Worm (Caenorhabditis elegans) whole organism, L1 larva: Measurements from ENCODE around the gene dct-8.

Experiments
- C04F5.9 ChIP-seq: sonication (generic microtip); optimal IDR thresholded peaks from 2 replicates; lab custom pipeline; 2016; ENCODE audit warnings: missing genetic modification characterization, missing compliant biosample characterization
- C34B4.2 ChIP-seq: sonication (generic microtip); optimal IDR thresholded peaks from 2 replicates; lab custom pipeline; 2017; ENCODE audit warnings: mild to moderate bottlenecking, missing genetic modification characterization, missing compliant biosample characterization
- alr-1 ChIP-seq: fragments of 200-800 bp; sonication (Bioruptor generic); optimal IDR thresholded peaks from 2 replicates; lab custom pipeline; 2018; ENCODE audit warnings: borderline replicate concordance, mild to moderate bottlenecking, missing genetic modification characterization, missing compliant biosample characterization
- ceh-63 ChIP-seq: fragments of 200-800 bp; sonication (Bioruptor generic); optimal IDR thresholded peaks from 2 replicates; lab custom pipeline; 2018; ENCODE audit warnings: mild to moderate bottlenecking, missing genetic modification characterization, missing compliant biosample characterization
- ceh-82 ChIP-seq, 3 experiments: fragments of 150-350 bp in 1 of 3; sonication (generic microtip) in 2 of 3; optimal IDR thresholded peaks; 2 replicates each; lab custom pipeline; 2014 to 2017; ENCODE audit warnings: missing biosample characterization in 3 of 3, missing genetic modification characterization in 3 of 3
- ces-1 ChIP-seq: fragments of 150-350 bp; optimal IDR thresholded peaks from 2 replicates; lab custom pipeline; 2014; ENCODE audit warnings: missing biosample characterization, missing genetic modification reagents, missing genetic modification characterization
- dpl-1 ChIP-seq, 3 experiments: fragments of 150-350 bp in 2 of 3; sonication (generic microtip) in 1 of 3; optimal IDR thresholded peaks; 2 replicates each; lab custom pipeline; 2014 to 2017; ENCODE audit warnings: missing biosample characterization in 3 of 3, missing genetic modification characterization in 3 of 3, missing genetic modification reagents in 3 of 3
- efl-3 ChIP-seq: fragments of 200-800 bp; sonication (Bioruptor generic); optimal IDR thresholded peaks from 2 replicates; lab custom pipeline; 2018; ENCODE audit warnings: mild to moderate bottlenecking, missing genetic modification characterization, missing compliant biosample characterization
- elt-2 ChIP-seq: sonication (generic microtip); optimal IDR thresholded peaks from 2 replicates; lab custom pipeline; 2016; ENCODE audit warnings: missing genetic modification characterization, mild to moderate bottlenecking, inconsistent platforms, missing compliant biosample characterization, missing genetic modification reagents
- ets-5 ChIP-seq: fragments of 200-800 bp; sonication (Bioruptor generic); IDR thresholded peaks from 2 replicates; pipeline ENCODE4 v1.3.6; 2022; ENCODE audit warnings: missing genetic modification characterization, missing compliant biosample characterization
- fkh-10 ChIP-seq: sonication (generic microtip); optimal IDR thresholded peaks from 2 replicates; lab custom pipeline; 2017; ENCODE audit warnings: missing biosample characterization, missing genetic modification reagents, missing genetic modification characterization
- fkh-4 ChIP-seq: sonication (generic microtip); optimal IDR thresholded peaks from 2 replicates; lab custom pipeline; 2016; ENCODE audit warnings: missing compliant biosample characterization, missing genetic modification characterization, borderline replicate concordance
- grh-1 ChIP-seq: fragments of 200-800 bp; sonication (Bioruptor generic); IDR thresholded peaks from 2 replicates; pipeline ENCODE4 v1.3.6; 2022; ENCODE audit warnings: missing genetic modification reagents, missing genetic modification characterization, missing compliant biosample characterization
- hlh-17 ChIP-seq: fragments of 200-800 bp; sonication (Bioruptor generic); optimal IDR thresholded peaks from 2 replicates; lab custom pipeline; 2018; ENCODE audit warnings: missing genetic modification characterization, mild to moderate bottlenecking, missing compliant biosample characterization, moderate library complexity, borderline replicate concordance
- hpl-2 ChIP-seq: fragments of 150-350 bp; optimal IDR thresholded peaks from 2 replicates; lab custom pipeline; 2014; ENCODE audit warnings: missing biosample characterization, missing genetic modification reagents, missing genetic modification characterization
- jun-1 ChIP-seq: fragments of 150-350 bp; optimal IDR thresholded peaks from 2 replicates; lab custom pipeline; 2014; ENCODE audit warnings: missing biosample characterization, missing genetic modification reagents, missing genetic modification characterization
- lin-15B ChIP-seq: fragments of 150-350 bp; sonication (generic microtip); optimal IDR thresholded peaks from 3 replicates; lab custom pipeline; 2014; ENCODE audit warnings: missing biosample characterization, missing genetic modification characterization
- lin-35 ChIP-seq, 2 experiments: fragments of 150-350 bp; optimal IDR thresholded peaks; 2 replicates each; lab custom pipeline; 2014; ENCODE audit warnings: missing biosample characterization in 2 of 2, missing genetic modification characterization in 2 of 2, missing genetic modification reagents in 2 of 2
- lin-39 ChIP-seq: fragments of 150-350 bp; optimal IDR thresholded peaks from 2 replicates; lab custom pipeline; 2014; ENCODE audit warnings: missing biosample characterization, missing genetic modification reagents, missing genetic modification characterization
- mdl-1 ChIP-seq, 2 experiments: fragments of 150-350 bp; optimal IDR thresholded peaks; 2 replicates each; lab custom pipeline; 2014 to 2017; ENCODE audit warnings: missing biosample characterization in 2 of 2, missing genetic modification characterization in 2 of 2, inconsistent platforms in 1 of 2
- nhr-47 ChIP-seq: sonication (generic microtip); optimal IDR thresholded peaks from 2 replicates; lab custom pipeline; 2016; ENCODE audit warnings: mild to moderate bottlenecking, missing genetic modification characterization, moderate library complexity, missing compliant biosample characterization
- nhr-71 ChIP-seq: sonication (generic microtip); optimal IDR thresholded peaks from 2 replicates; lab custom pipeline; 2016; ENCODE audit warnings: mild to moderate bottlenecking, missing genetic modification characterization, moderate library complexity, missing compliant biosample characterization
- nhr-76 ChIP-seq: sonication (generic microtip); optimal IDR thresholded peaks from 2 replicates; lab custom pipeline; 2017; ENCODE audit warnings: missing biosample characterization, missing genetic modification characterization
- nhr-77 ChIP-seq: fragments of 150-350 bp; optimal IDR thresholded peaks from 2 replicates; lab custom pipeline; 2014; ENCODE audit warnings: missing biosample characterization, missing genetic modification characterization
- nhr-84 ChIP-seq: sonication (generic microtip); optimal IDR thresholded peaks from 2 replicates; lab custom pipeline; 2017; ENCODE audit warnings: missing biosample characterization, missing genetic modification characterization
- nhr-85 ChIP-seq: sonication (generic microtip); peaks from one replicate; lab custom pipeline; 2016; ENCODE audit warnings: missing genetic modification characterization, inconsistent platforms, missing compliant biosample characterization
- nhr-90 ChIP-seq: sonication (generic microtip); optimal IDR thresholded peaks from 2 replicates; lab custom pipeline; 2016; ENCODE audit warnings: mild to moderate bottlenecking, missing genetic modification characterization, missing compliant biosample characterization; ENCODE audit not compliant: poor library complexity
- pag-3 ChIP-seq: sonication (generic microtip); optimal IDR thresholded peaks from 2 replicates; lab custom pipeline; 2017; ENCODE audit warnings: missing genetic modification characterization, mild to moderate bottlenecking, missing compliant biosample characterization, antibody characterized with exemption, borderline replicate concordance; ENCODE audit not compliant: insufficient read depth
- skn-1 ChIP-seq: fragments of 150-350 bp; optimal IDR thresholded peaks from 2 replicates; lab custom pipeline; 2014; ENCODE audit warnings: missing biosample characterization, missing genetic modification characterization
- snu-23 ChIP-seq: sonication (generic microtip); optimal IDR thresholded peaks from 2 replicates; lab custom pipeline; 2016; ENCODE audit warnings: missing genetic modification characterization, missing compliant biosample characterization
- tbx-2 ChIP-seq: sonication (generic microtip); optimal IDR thresholded peaks from 2 replicates; lab custom pipeline; 2016; ENCODE audit warnings: missing genetic modification characterization, missing compliant biosample characterization
- unc-86 ChIP-seq: sonication (generic microtip); optimal IDR thresholded peaks from 2 replicates; lab custom pipeline; 2016; ENCODE audit warnings: missing genetic modification characterization, missing compliant biosample characterization
- unc-98 ChIP-seq: fragments of 200-800 bp; sonication (Bioruptor generic); IDR thresholded peaks from 2 replicates; pipeline ENCODE4 v1.3.6; 2022; ENCODE audit warnings: missing genetic modification characterization, missing compliant biosample characterization
- ztf-4 ChIP-seq: fragments of 150-350 bp; optimal IDR thresholded peaks from 2 replicates; lab custom pipeline; 2014; ENCODE audit warnings: missing biosample characterization, missing genetic modification characterization

Gene dct-8

ce11 chrIV:3875260-3875659, 19.6 kb upstream of the dct-8 start (continued):
- no peak for TF ChIP-seq C34B4.2
- TF ChIP-seq lin-35 (GFP tag; optimal IDR thresholded peaks at IDR 0.05; lab: Kevin White, UChicago) = peak; percentile 5 to 16
- TF ChIP-seq pag-3 (tag; lab: Kevin White, UChicago) = no peak
- 0 out of 2 replicates have a peak, but pooled peaks have one; percentile 15 for TF ChIP-seq unc-98 (GFP tag; lab: Robert Waterston, UW)
- no peak for TF ChIP-seq fkh-10 (GFP tag; lab: Kevin White, UChicago)
- TF ChIP-seq ceh-82 (tag; optimal IDR thresholded peaks at IDR 0.05; lab: Kevin White, UChicago) = peak in 2 of 3 experiments; percentile 15 to 42
- TF ChIP-seq nhr-76 (tag; lab: Kevin White, UChicago) = no peak
- no peak for TF ChIP-seq snu-23 (GFP tag; lab: Kevin White, UChicago)
- no peak for TF ChIP-seq nhr-47
- TF ChIP-seq nhr-77 (tag; lab: Kevin White, UChicago) = no peak
- no peak for TF ChIP-seq hlh-17 (GFP tag; lab: Kevin White, UChicago)

- TF ChIP-seq ztf-4 (tag; lab: Kevin White, UChicago) (no peak), mdl-1 (tag; optimal IDR thresholded peaks at IDR 0.05; lab: Kevin White, UChicago) (no peak), nhr-71 (no peak), skn-1 (tag; lab: Kevin White, UChicago) (no peak), dpl-1 (GFP tag; optimal IDR thresholded peaks at IDR 0.05; lab: Kevin White, UChicago) (no peak), nhr-84 (tag; lab: Kevin White, UChicago) (no peak), efl-3 (no peak), ceh-63 (GFP tag; lab: Kevin White, UChicago) (no peak), ceh-82 (tag; optimal IDR thresholded peaks at IDR 0.05; lab: Kevin White, UChicago) (no peak), C04F5.9 (no peak), alr-1 (tag; lab: Kevin White, UChicago) (no peak), lin-15B (tag; lab: Kevin White, UChicago) (no peak), jun-1 (tag; lab: Kevin White, UChicago) (no peak), hpl-2 (GFP tag; lab: Kevin White, UChicago) (no peak), grh-1 (GFP tag; lab: Robert Waterston, UW) (no peak), ces-1 (GFP tag; lab: Kevin White, UChicago) (no peak)
Observed at ce11 chrIV:3876955-3877354, 17.9 kb upstream of the dct-8 start.

DNA sequence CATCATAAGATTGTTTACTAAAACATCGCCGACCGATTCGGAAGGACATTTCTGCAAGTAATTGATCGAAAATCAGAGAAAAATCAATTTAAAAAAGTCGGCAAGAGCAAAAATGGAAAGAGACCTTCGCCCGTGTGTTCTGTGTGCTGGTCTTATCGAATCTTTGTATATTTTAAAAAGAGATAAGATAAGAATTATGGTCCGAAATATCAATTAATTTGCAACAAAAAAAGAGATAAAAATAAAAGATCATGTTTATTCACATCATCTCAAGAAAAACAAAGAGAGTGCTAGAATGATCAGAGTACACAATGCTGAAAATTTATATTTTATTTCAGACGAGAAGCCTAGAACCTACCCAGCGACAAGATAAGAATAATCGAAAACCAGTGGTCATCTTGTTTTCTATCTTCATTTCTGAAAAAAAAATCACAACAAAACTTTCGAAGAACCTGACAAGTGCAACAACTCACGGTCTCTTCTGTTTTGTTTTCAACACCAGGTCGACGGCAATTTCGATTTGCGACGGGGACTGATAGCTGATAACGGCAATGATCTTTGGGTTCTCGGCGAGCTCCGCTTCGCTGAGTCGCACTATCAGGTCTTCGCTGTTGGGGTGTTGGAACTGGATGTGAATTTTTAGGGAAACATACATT, 16.5 kb upstream of the dct-8 start, which contains the start of gene F37C4.6:
TSS of gene F37C4.6 (minus strand) at position 51 of the 656 bp plus-strand sequence.
- TF ChIP-seq elt-2 = peak; percentile 70
- TF ChIP-seq C34B4.2 = no peak

DNA sequence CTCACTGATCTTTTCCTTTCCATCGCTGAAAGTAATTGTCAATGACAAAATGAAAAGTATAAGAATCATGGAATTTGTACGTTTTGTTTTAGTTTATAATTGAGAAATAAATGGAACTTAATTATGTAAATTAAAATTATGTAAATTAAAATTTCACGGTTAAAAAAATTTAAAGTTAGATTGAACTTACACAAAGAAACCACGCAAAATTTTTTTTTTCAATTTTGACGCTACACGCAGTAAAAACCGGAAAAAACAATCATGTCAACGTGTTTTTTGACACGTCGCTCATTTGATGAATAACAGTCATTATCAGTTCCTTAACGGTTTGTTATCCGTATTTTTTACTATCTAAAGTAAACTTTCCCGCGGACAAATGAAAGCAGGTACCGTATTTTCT, 13.8 kb upstream of the dct-8 start, which contains the start of the genes F37C4.8 and oac-23:
TSS of gene F37C4.8 (minus strand) at position 101 of the 400 bp plus-strand sequence.
TSS of gene oac-23 (plus strand) at position 323 of the 400 bp plus-strand sequence.
- TF ChIP-seq ceh-82 (tag; optimal IDR thresholded peaks at IDR 0.05; lab: Kevin White, UChicago) (no peak), ceh-63 (GFP tag; lab: Kevin White, UChicago) (no peak), unc-86 (tag; lab: Kevin White, UChicago) (no peak), nhr-90 (tag; lab: Kevin White, UChicago) (no peak), fkh-4 (no peak), nhr-85 (tag; lab: Kevin White, UChicago) (no peak), tbx-2 (tag; lab: Kevin White, UChicago) (no peak), lin-39 (no peak), ets-5 (GFP tag; lab: Robert Waterston, UW) (no peak)
